Fruit fly (Drosophila melanogaster) whole organism: ENCODE measurements around the gene CG31274.
"Not testable (repeated sequence)": the region's sequence is repeated elsewhere in the genome, so short reads cannot be mapped to it uniquely, and the experiment has no call there.

ENCODE experiments used
- CG8478 ChIP-seq: fragments of >200 bp; optimal IDR thresholded peaks from 2 replicates; lab custom pipeline; 2018; ENCODE audit warnings: inconsistent platforms
- Dll ChIP-seq: fragments of >200 bp; optimal IDR thresholded peaks from 2 replicates; lab custom pipeline; 2017
- EcR ChIP-seq, 2 experiments: fragments of >200 bp; optimal IDR thresholded peaks; 2 replicates each; lab custom pipeline; 2017; ENCODE audit warnings: missing biosample characterization in 2 of 2, missing genetic modification characterization in 2 of 2, missing genetic modification reagents in 2 of 2
- pan ChIP-seq: fragments of >200 bp; optimal IDR thresholded peaks from 2 replicates; lab custom pipeline; 2017
- psq ChIP-seq: fragments of >200 bp; optimal IDR thresholded peaks from 2 replicates; lab custom pipeline; 2017
- usp ChIP-seq: fragments of >200 bp; optimal IDR thresholded peaks from 2 replicates; lab custom pipeline; 2017; ENCODE audit warnings: missing biosample characterization, missing genetic modification characterization, mixed read lengths

CG31274 gene

dm6 chr3R:16974904-16975303, 17.9 kb upstream of the CG31274 start, which contains the start of gene VhaM9.7-d:
Gene VhaM9.7-d (plus strand): TSS chr3R:16975204.
- TF ChIP-seq Dll, result no peak
- no peak for TF ChIP-seq EcR (GFP tag; optimal IDR thresholded peaks at IDR 0.05; lab: Kevin White, UChicago)
- TF ChIP-seq pan, result no peak
- no peak for TF ChIP-seq psq (lab: Kevin White, UChicago)
- no peak for TF ChIP-seq CG8478
- TF ChIP-seq usp (GFP tag; lab: Kevin White, UChicago), result no peak

- TF ChIP-seq psq (lab: Kevin White, UChicago), result no peak
- TF ChIP-seq CG8478, result no peak
- TF ChIP-seq Dll, result no peak
- no peak for TF ChIP-seq pan
- TF ChIP-seq usp (GFP tag; lab: Kevin White, UChicago), result no peak
- TF ChIP-seq EcR (GFP tag; optimal IDR thresholded peaks at IDR 0.05; lab: Kevin White, UChicago), result no peak
These were observed 15.0 kb upstream of the CG31274 start, which contains the start of gene Actn3 for dm6 chr3R:16977745-16978305. Gene Actn3 (minus strand): TSS chr3R:16977795.

- TF ChIP-seq usp (GFP tag; lab: Kevin White, UChicago) (no peak), CG8478 (no peak), psq (lab: Kevin White, UChicago) (no peak), Dll (no peak), EcR (GFP tag; optimal IDR thresholded peaks at IDR 0.05; lab: Kevin White, UChicago) (no peak), pan (no peak)
These were observed 11.7 kb upstream of the CG31274 start for dm6 chr3R:16980958-16981623.

- no peak for TF ChIP-seq EcR (GFP tag; optimal IDR thresholded peaks at IDR 0.05; lab: Kevin White, UChicago)
- TF ChIP-seq Dll, result no peak
- no peak for TF ChIP-seq CG8478
- TF ChIP-seq pan, result no peak
- TF ChIP-seq psq (lab: Kevin White, UChicago), result no peak
- TF ChIP-seq usp (GFP tag; lab: Kevin White, UChicago), result no peak
These were observed 10.6 kb upstream of the CG31274 start, which contains the start of gene AhcyL2 for dm6 chr3R:16982108-16982707. Gene AhcyL2 (minus strand): TSS chr3R:16982158.

- TF ChIP-seq CG8478, result no peak
- no peak for TF ChIP-seq psq (lab: Kevin White, UChicago)
- TF ChIP-seq EcR (GFP tag; optimal IDR thresholded peaks at IDR 0.05; lab: Kevin White, UChicago), result no peak
- TF ChIP-seq pan, result no peak
- TF ChIP-seq Dll, result no peak
- TF ChIP-seq usp (GFP tag; lab: Kevin White, UChicago), result no peak
These were observed 9.8 kb upstream of the CG31274 start for dm6 chr3R:16983001-16983400.

dm6 chr3R:16984221-16984620, 8.6 kb upstream of the CG31274 start:
- TF ChIP-seq CG8478, result no peak
- TF ChIP-seq Dll, result no peak
- no peak for TF ChIP-seq EcR (GFP tag; optimal IDR thresholded peaks at IDR 0.05; lab: Kevin White, UChicago)
- TF ChIP-seq usp (GFP tag; lab: Kevin White, UChicago), result no peak
- no peak for TF ChIP-seq pan
- no peak for TF ChIP-seq psq (lab: Kevin White, UChicago)

- TF ChIP-seq EcR (GFP tag; optimal IDR thresholded peaks at IDR 0.05; lab: Kevin White, UChicago) (no peak), pan (peak; percentile 84)
These were observed 7.3 kb upstream of the CG31274 start for dm6 chr3R:16985547-16985946.

- TF ChIP-seq CG8478, result no peak
- TF ChIP-seq Dll, result no peak
- peak in 1 of 2 experiments; percentile 28 for TF ChIP-seq EcR (GFP tag; optimal IDR thresholded peaks at IDR 0.05; lab: Kevin White, UChicago)
These were observed 6.4 kb upstream of the CG31274 start for dm6 chr3R:16986181-16987074.

dm6 chr3R:16987220-16987923, 5.4 kb upstream of the CG31274 start, which contains the start of gene CG18622:
Gene CG18622 (minus strand): TSS chr3R:16987732.
- no peak for TF ChIP-seq psq (lab: Kevin White, UChicago)
- TF ChIP-seq usp (GFP tag; lab: Kevin White, UChicago), result no peak
- no peak for TF ChIP-seq EcR (GFP tag; optimal IDR thresholded peaks at IDR 0.05; lab: Kevin White, UChicago)
- no peak for TF ChIP-seq CG8478
- no peak for TF ChIP-seq Dll
- no peak for TF ChIP-seq pan

- TF ChIP-seq CG8478 (no peak), psq (lab: Kevin White, UChicago) (no peak), usp (GFP tag; lab: Kevin White, UChicago) (no peak), Dll (no peak), pan (no peak), EcR (GFP tag; optimal IDR thresholded peaks at IDR 0.05; lab: Kevin White, UChicago) (no peak)
These were observed 4.9 kb upstream of the CG31274 start for dm6 chr3R:16987924-16988298.

- not testable (repeated sequence) for TF ChIP-seq usp (GFP tag; lab: Kevin White, UChicago); Dll; pan
These were observed 4.3 kb upstream of the CG31274 start, which contains the start of gene MESK4 for dm6 chr3R:16988514-16988913. Gene MESK4 (plus strand): TSS chr3R:16988814.
